Worm (Caenorhabditis elegans) whole organism, mixed stage, embryonic: ENCODE results near the gene arx-2.

ENCODE experiments used
- M03D4.4 ChIP-seq: sonication (generic microtip); optimal IDR thresholded peaks from 2 replicates; lab custom pipeline; 2017; ENCODE audit warnings: mild to moderate bottlenecking, missing genetic modification characterization, missing compliant biosample characterization
- bed-3 ChIP-seq: fragments of 200-800 bp; sonication (Bioruptor generic); optimal IDR thresholded peaks from 3 replicates; lab custom pipeline; 2018; ENCODE audit warnings: mild to moderate bottlenecking, missing genetic modification characterization, moderate library complexity, missing compliant biosample characterization
- blmp-1 ChIP-seq: fragments of 150-350 bp; optimal IDR thresholded peaks from 2 replicates; lab custom pipeline; 2014; ENCODE audit warnings: missing biosample characterization, missing genetic modification characterization
- ceh-39 ChIP-seq: fragments of 150-350 bp; optimal IDR thresholded peaks from 2 replicates; lab custom pipeline; 2014; ENCODE audit warnings: missing biosample characterization, missing genetic modification characterization
- ceh-43 ChIP-seq: fragments of 200-800 bp; sonication (Bioruptor generic); optimal IDR thresholded peaks from 2 replicates; lab custom pipeline; 2018; ENCODE audit warnings: mild to moderate bottlenecking, missing genetic modification characterization, moderate library complexity, missing compliant biosample characterization
- ceh-83 ChIP-seq: fragments of 200-800 bp; sonication (Bioruptor generic); optimal IDR thresholded peaks from 2 replicates; lab custom pipeline; 2018; ENCODE audit warnings: mild to moderate bottlenecking, missing genetic modification characterization, missing compliant biosample characterization
- ces-1 ChIP-seq: fragments of 150-350 bp; optimal IDR thresholded peaks from 2 replicates; lab custom pipeline; 2014; ENCODE audit warnings: missing biosample characterization, missing genetic modification reagents, missing genetic modification characterization
- cnd-1 ChIP-seq: fragments of 200-800 bp; sonication (Bioruptor generic); optimal IDR thresholded peaks from 2 replicates; lab custom pipeline; 2018; ENCODE audit warnings: mild to moderate bottlenecking, missing genetic modification characterization, missing compliant biosample characterization
- drap-1 ChIP-seq: fragments of 200-800 bp; sonication (Bioruptor generic); optimal IDR thresholded peaks from 3 replicates; lab custom pipeline; 2018; ENCODE audit warnings: mild to moderate bottlenecking, missing genetic modification characterization, missing compliant biosample characterization
- elt-1 ChIP-seq: sonication (generic microtip); optimal IDR thresholded peaks from 2 replicates; lab custom pipeline; 2017; ENCODE audit warnings: missing genetic modification characterization, mild to moderate bottlenecking, missing compliant biosample characterization, antibody characterized with exemption, moderate library complexity, borderline replicate concordance; ENCODE audit not compliant: insufficient read depth
- lin-13 ChIP-seq: fragments of 150-350 bp; optimal IDR thresholded peaks from 2 replicates; lab custom pipeline; 2014; ENCODE audit warnings: missing biosample characterization, missing genetic modification characterization
- lin-32 ChIP-seq: fragments of 200-800 bp; sonication (Bioruptor generic); optimal IDR thresholded peaks from 2 replicates; lab custom pipeline; 2018; ENCODE audit warnings: mild to moderate bottlenecking, missing genetic modification characterization, missing compliant biosample characterization
- lsy-2 ChIP-seq: fragments of 150-350 bp; optimal IDR thresholded peaks from 2 replicates; lab custom pipeline; 2014; ENCODE audit warnings: missing biosample characterization, missing genetic modification characterization
- mab-5 ChIP-seq: fragments of 150-350 bp; optimal IDR thresholded peaks from 2 replicates; lab custom pipeline; 2014; ENCODE audit warnings: missing biosample characterization, missing genetic modification characterization
- mls-2 ChIP-seq: sonication (generic microtip); optimal IDR thresholded peaks from 2 replicates; lab custom pipeline; 2016; ENCODE audit warnings: mild to moderate bottlenecking, missing genetic modification characterization, moderate library complexity, missing compliant biosample characterization
- nhr-12 ChIP-seq: fragments of 150-350 bp; optimal IDR thresholded peaks from 2 replicates; lab custom pipeline; 2014; ENCODE audit warnings: missing biosample characterization, missing genetic modification characterization
- nhr-2 ChIP-seq: fragments of 150-350 bp; optimal IDR thresholded peaks from 2 replicates; lab custom pipeline; 2014; ENCODE audit warnings: missing biosample characterization, missing genetic modification characterization
- nhr-237 ChIP-seq: fragments of 150-350 bp; optimal IDR thresholded peaks from 2 replicates; lab custom pipeline; 2014; ENCODE audit warnings: missing biosample characterization, missing genetic modification characterization
- nhr-28 ChIP-seq: fragments of 150-350 bp; optimal IDR thresholded peaks from 2 replicates; lab custom pipeline; 2014; ENCODE audit warnings: missing biosample characterization, missing genetic modification characterization
- nhr-76 ChIP-seq: sonication (generic microtip); optimal IDR thresholded peaks from 2 replicates; lab custom pipeline; 2017; ENCODE audit warnings: missing biosample characterization, missing genetic modification characterization
- pha-4 ChIP-seq: fragments of 150-350 bp; optimal IDR thresholded peaks from 2 replicates; lab custom pipeline; 2018; ENCODE audit warnings: missing biosample characterization, missing genetic modification reagents, missing genetic modification characterization
- sem-2 ChIP-seq: fragments of 200-800 bp; sonication (Bioruptor generic); optimal IDR thresholded peaks from 2 replicates; lab custom pipeline; 2018; ENCODE audit warnings: mild to moderate bottlenecking, missing genetic modification characterization, missing compliant biosample characterization
- snpc-4 ChIP-seq: fragments of 150-350 bp; optimal IDR thresholded peaks from 2 replicates; lab custom pipeline; 2014; ENCODE audit warnings: missing biosample characterization, missing genetic modification characterization
- tbx-8 ChIP-seq: fragments of 200-800 bp; sonication (Bioruptor generic); optimal IDR thresholded peaks from 2 replicates; lab custom pipeline; 2018; ENCODE audit warnings: mild to moderate bottlenecking, missing genetic modification characterization, moderate library complexity, missing compliant biosample characterization
- unc-120 ChIP-seq: sonication (generic microtip); optimal IDR thresholded peaks from 2 replicates; lab custom pipeline; 2017; ENCODE audit warnings: missing genetic modification characterization, missing compliant biosample characterization; ENCODE audit not compliant: poor library complexity, severe bottlenecking
- unc-39 ChIP-seq: fragments of 150-350 bp; optimal IDR thresholded peaks from 2 replicates; lab custom pipeline; 2014; ENCODE audit warnings: missing biosample characterization, missing genetic modification characterization
- zip-8 ChIP-seq: fragments of 150-350 bp; optimal IDR thresholded peaks from 2 replicates; lab custom pipeline; 2014; ENCODE audit warnings: missing biosample characterization, missing genetic modification characterization
- ztf-11 ChIP-seq: fragments of 150-350 bp; optimal IDR thresholded peaks from 2 replicates; lab custom pipeline; 2014; ENCODE audit warnings: missing biosample characterization, missing genetic modification characterization

arx-2 gene

DNA sequence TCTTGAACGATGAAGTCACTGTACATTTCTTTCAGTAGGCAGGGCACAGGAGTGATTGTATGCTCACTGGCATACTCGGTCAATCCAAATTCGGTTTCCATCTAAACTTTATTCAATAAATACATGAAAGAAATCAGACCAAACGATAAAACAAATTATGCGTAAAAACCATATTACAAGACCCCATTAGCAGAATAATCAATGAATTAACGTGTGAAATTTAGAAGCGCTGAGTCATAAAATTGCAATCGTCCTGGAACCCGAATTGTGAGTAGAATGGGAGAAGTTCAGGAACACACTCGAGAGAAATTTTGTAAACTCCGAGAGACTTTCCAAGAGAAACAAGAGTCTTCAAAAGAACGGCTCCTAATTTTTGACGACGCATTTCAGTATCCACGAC, 18.7 kb downstream of the arx-2 start, which contains the start of gene B0024.11:
Gene B0024.11 (minus strand): TSS at position 101 of the 400 bp plus-strand sequence.
- no peak for TF ChIP-seq nhr-2 (tag; lab: Kevin White, UChicago)
- TF ChIP-seq, all 35 proteins: peak for 0

DNA sequence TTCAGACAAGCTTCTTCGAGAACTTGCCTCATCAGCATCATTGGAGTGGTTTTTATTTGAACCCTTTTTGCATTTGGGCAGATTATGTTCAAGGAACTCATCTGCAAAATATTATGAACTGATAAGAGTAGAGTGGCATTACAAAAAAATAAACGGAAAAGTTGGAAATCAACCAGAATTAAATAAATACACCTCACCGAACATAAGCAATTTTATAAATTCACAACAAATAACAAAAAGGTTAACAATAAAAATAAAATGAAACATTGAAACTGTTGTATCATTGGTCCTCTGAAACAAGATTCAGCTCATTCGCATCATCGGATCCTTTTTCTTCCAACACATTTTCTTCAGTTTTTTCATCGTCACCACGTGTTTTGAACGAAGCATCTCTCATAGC, 20.9 kb downstream of the arx-2 start, which contains the start of gene asps-1:
Gene asps-1 (minus strand): TSS at position 101 of the 400 bp plus-strand sequence.
- TF ChIP-seq tbx-8 (GFP tag; lab: Kevin White, UChicago) (no peak), ceh-39 (no peak), mls-2 (no peak), sem-2 (GFP tag; lab: Kevin White, UChicago) (no peak), zip-8 (tag; lab: Kevin White, UChicago) (no peak), M03D4.4 (no peak), nhr-12 (tag; lab: Kevin White, UChicago) (no peak), lin-13 (tag; lab: Kevin White, UChicago) (no peak), blmp-1 (tag; lab: Kevin White, UChicago) (no peak), nhr-28 (no peak), ceh-43 (GFP tag; lab: Kevin White, UChicago) (no peak), elt-1 (tag; lab: Kevin White, UChicago) (no peak)

DNA sequence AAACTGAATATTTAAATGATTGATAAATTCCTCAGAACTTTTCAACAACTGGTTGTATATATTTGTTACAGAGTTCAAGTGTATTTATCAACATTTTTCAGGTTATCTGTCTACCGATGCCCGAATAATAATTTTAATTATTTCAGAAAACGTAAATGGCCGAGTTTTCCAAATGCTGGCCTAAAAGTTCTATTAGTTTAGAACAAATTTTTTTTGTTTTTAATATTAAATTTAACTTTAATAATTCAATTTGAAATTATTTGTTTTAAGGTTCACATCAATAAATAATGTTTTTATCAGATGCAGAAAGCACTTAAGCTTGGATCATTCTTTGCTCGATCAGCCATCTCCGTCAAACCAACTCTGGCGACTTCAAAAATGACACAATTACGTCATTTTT, 23.8 kb downstream of the arx-2 start, which contains the start of gene trx-2:
Gene trx-2 (plus strand): TSS at position 301 of the 400 bp plus-strand sequence.
- TF ChIP-seq M03D4.4 (no peak), nhr-76 (no peak), ceh-83 (GFP tag; lab: Kevin White, UChicago) (no peak), unc-39 (tag; lab: Kevin White, UChicago) (no peak), bed-3 (GFP tag; lab: Kevin White, UChicago) (no peak), ceh-39 (no peak), drap-1 (GFP tag; lab: Kevin White, UChicago) (no peak), nhr-28 (no peak), nhr-12 (tag; lab: Kevin White, UChicago) (no peak), zip-8 (tag; lab: Kevin White, UChicago) (no peak), mab-5 (tag; lab: Kevin White, UChicago) (no peak), sem-2 (GFP tag; lab: Kevin White, UChicago) (no peak), pha-4 (tag; lab: Kevin White, UChicago) (no peak), ces-1 (GFP tag; lab: Kevin White, UChicago) (no peak)

DNA sequence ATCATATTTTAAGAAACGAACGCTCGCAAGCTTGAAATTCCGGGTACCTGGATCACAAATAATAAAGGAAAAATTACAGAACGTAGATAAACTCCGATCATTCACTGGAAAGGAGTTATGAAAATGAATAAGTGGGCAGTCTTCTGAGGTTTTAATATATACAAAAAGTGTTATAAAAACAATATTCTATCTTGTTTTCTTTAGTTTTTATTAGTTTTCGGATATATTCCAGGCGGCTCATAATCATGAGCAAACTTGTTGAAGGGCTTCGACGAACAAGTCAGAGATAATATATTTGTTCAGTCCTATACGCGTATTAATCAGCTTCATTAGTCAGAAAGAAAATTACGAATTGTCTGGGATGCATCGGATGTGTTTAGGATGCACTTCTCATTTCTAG, 24.2 kb downstream of the arx-2 start, which contains the start of gene gcy-6:
Gene gcy-6 (minus strand): TSS at position 101 of the 400 bp plus-strand sequence.
- no peak for TF ChIP-seq cnd-1
- no peak for TF ChIP-seq pha-4 (tag; lab: Kevin White, UChicago)
- TF ChIP-seq mls-2, result no peak
- TF ChIP-seq ztf-11, result no peak
- TF ChIP-seq nhr-237 (tag; lab: Kevin White, UChicago), result no peak
- TF ChIP-seq snpc-4 (tag; lab: Kevin White, UChicago), result no peak
- TF ChIP-seq nhr-28, result no peak
- TF ChIP-seq ceh-39, result no peak
- no peak for TF ChIP-seq lin-13 (tag; lab: Kevin White, UChicago)
- TF ChIP-seq ces-1 (GFP tag; lab: Kevin White, UChicago), result no peak
- TF ChIP-seq elt-1 (tag; lab: Kevin White, UChicago), result no peak
- TF ChIP-seq lsy-2 (tag; lab: Kevin White, UChicago), result no peak
- no peak for TF ChIP-seq lin-32
- TF ChIP-seq mab-5 (tag; lab: Kevin White, UChicago), result no peak

DNA sequence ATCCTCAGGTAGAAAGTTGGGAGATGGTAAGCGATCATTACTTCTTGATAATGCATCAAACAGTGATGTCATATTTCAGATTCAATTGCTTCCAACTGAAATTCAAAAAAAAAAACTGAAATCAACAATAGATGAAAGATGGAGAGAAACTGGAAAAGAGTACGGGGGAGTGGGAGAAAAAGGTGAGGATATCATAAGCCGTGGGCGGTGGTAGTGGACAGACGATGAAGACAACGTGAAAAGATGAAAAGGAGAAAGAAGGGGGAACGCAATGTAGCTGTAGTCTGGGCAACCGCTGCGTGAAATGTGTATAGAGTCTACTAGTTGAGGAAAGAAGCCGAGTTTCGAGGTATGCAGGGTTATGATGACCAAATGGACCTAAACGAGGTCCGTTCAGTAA, 30.9 kb downstream of the arx-2 start, which contains the start of gene che-12:
Gene che-12 (minus strand): TSS at position 101 of the 400 bp plus-strand sequence.
- TF ChIP-seq ztf-11 (no peak), ceh-43 (GFP tag; lab: Kevin White, UChicago) (no peak), M03D4.4 (no peak)

ce11 chrV:10297099-10297498, 41.1 kb downstream of the arx-2 start, which contains the start of gene B0024.4:
TSS of gene B0024.4 (plus strand) at chrV:10297399.
- no peak for TF ChIP-seq drap-1 (GFP tag; lab: Kevin White, UChicago)
- TF ChIP-seq blmp-1 (tag; lab: Kevin White, UChicago), result no peak
- TF ChIP-seq pha-4 (tag; lab: Kevin White, UChicago), result no peak
- no peak for TF ChIP-seq nhr-237 (tag; lab: Kevin White, UChicago)
- no peak for TF ChIP-seq nhr-28
- no peak for TF ChIP-seq bed-3 (GFP tag; lab: Kevin White, UChicago)
- TF ChIP-seq ztf-11, result no peak
- no peak for TF ChIP-seq mab-5 (tag; lab: Kevin White, UChicago)
- TF ChIP-seq lsy-2 (tag; lab: Kevin White, UChicago), result no peak
- TF ChIP-seq unc-120 (tag; lab: Kevin White, UChicago), result no peak
- no peak for TF ChIP-seq cnd-1
- TF ChIP-seq ceh-83 (GFP tag; lab: Kevin White, UChicago), result no peak
- no peak for TF ChIP-seq M03D4.4
